Worm (Caenorhabditis elegans) whole organism, L4 larva: ENCODE measurements around the gene egl-15.

Experiments
- ZK546.5 ChIP-seq, 2 experiments: sonication (generic microtip); optimal IDR thresholded peaks; 2 replicates each; lab custom pipeline; 2017; ENCODE audit warnings: missing biosample characterization in 2 of 2, missing genetic modification characterization in 2 of 2
- daf-12 ChIP-seq: fragments of 150-350 bp; optimal IDR thresholded peaks from 2 replicates; lab custom pipeline; 2014; ENCODE audit warnings: missing biosample characterization, missing genetic modification reagents, missing genetic modification characterization
- lsy-2 ChIP-seq, 2 experiments: fragments of 150-350 bp in 1 of 2; sonication (generic microtip) in 1 of 2; optimal IDR thresholded peaks; 2 replicates each; lab custom pipeline; 2014 to 2017; ENCODE audit warnings: missing biosample characterization in 2 of 2, missing genetic modification characterization in 2 of 2
- ztf-11 ChIP-seq: fragments of 150-350 bp; optimal IDR thresholded peaks from 2 replicates; lab custom pipeline; 2014; ENCODE audit warnings: missing biosample characterization, missing genetic modification characterization

DNA sequence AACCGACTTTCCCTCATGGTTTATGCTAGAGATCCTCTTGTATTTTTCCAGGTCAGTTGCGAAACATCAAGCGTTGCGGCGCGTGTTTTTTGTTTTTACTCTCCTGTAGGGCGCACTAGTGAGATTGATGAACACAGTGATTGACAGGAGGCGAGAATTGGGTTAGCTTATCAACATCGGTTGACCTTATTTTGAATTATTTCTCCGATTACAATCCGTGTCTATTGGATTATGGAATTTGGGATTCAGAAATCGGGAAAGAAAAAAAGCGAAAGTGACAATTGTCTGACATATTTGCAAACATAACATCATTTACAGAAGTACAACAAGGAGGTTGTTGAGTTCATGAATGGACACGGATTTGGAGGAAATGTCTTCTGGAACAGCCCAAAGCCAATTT is 44.7 kb downstream of the egl-15 start:
- no peak for TF ChIP-seq daf-12 (tag; lab: Kevin White, UChicago)
- no peak for TF ChIP-seq ZK546.5 (tag; optimal IDR thresholded peaks at IDR 0.05; lab: Kevin White, UChicago)
- no peak for TF ChIP-seq lsy-2 (tag; optimal IDR thresholded peaks at IDR 0.05; lab: Kevin White, UChicago)
- TF ChIP-seq ztf-11 (tag; lab: Kevin White, UChicago): no peak
